Worm (Caenorhabditis elegans) whole organism, L4/young adult: Measurements from ENCODE around the gene B0507.7.

ENCODE experiments used
- W03F9.2 ChIP-seq: fragments of 150-350 bp; optimal IDR thresholded peaks from 2 replicates; lab custom pipeline; 2014; ENCODE audit warnings: missing biosample characterization, missing genetic modification characterization
- dao-5 ChIP-seq: sonication (generic microtip); optimal IDR thresholded peaks from 2 replicates; lab custom pipeline; 2016; ENCODE audit warnings: missing genotype, missing genetic modification characterization, moderate library complexity, missing compliant biosample characterization
- him-1 ChIP-seq: sonication (generic microtip); optimal IDR thresholded peaks from 2 replicates; lab custom pipeline; 2016; ENCODE audit warnings: missing genotype, missing genetic modification reagents, missing genetic modification characterization, missing compliant biosample characterization

DNA sequence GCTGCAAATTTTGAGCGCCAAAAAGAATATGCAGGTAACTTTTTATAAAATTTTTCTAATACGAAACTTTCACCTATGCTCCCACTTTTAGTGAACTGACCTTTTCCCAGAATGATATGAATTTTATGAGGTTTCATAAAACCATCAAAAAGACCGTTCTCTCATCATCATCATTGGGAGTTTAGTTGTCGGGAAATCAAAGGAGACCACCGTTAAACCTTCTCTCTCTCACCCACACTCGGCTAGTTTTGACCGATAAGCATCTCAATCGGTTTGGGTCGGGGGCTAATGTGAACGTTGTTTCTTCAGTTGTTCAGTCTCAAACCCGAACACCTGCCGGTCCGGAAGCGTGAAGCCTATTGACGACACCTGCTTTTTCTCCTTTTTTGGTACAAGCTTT, 37.7 kb upstream of the B0507.7 start:
- TF ChIP-seq him-1 = no peak
- TF ChIP-seq W03F9.2 (tag; lab: Kevin White, UChicago) = no peak
- no peak for TF ChIP-seq dao-5 (tag; lab: Kevin White, UChicago)
